Fruit fly (Drosophila melanogaster) whole organism, prepupa: ENCODE results near the gene Sumo.

Experiments used
- CG16779 ChIP-seq: fragments of 200-800 bp; sonication (Bioruptor generic); optimal IDR thresholded peaks from 3 replicates; lab custom pipeline; 2017; ENCODE audit warnings: missing biosample characterization, mild to moderate bottlenecking, missing genetic modification characterization
- Ets96B ChIP-seq: fragments of 200-800 bp; optimal IDR thresholded peaks from 2 replicates; lab custom pipeline; 2019; ENCODE audit warnings: missing biosample characterization, mild to moderate bottlenecking, missing genetic modification characterization, moderate library complexity
- OdsH ChIP-seq: fragments of 200-800 bp; sonication (Bioruptor generic); optimal IDR thresholded peaks from 3 replicates; lab custom pipeline; 2016; ENCODE audit warnings: missing biosample characterization, missing genetic modification characterization
- Smox ChIP-seq: fragments of 200-800 bp; sonication (Bioruptor generic); optimal IDR thresholded peaks from 3 replicates; lab custom pipeline; 2016; ENCODE audit warnings: missing biosample characterization, missing genetic modification characterization
- Sox14 ChIP-seq: fragments of 200-800 bp; sonication (Bioruptor generic); optimal IDR thresholded peaks from 3 replicates; lab custom pipeline; 2016; ENCODE audit warnings: missing biosample characterization, missing genetic modification characterization
- fd85E ChIP-seq: fragments of 200-800 bp; sonication (Bioruptor generic); optimal IDR thresholded peaks from 3 replicates; lab custom pipeline; 2016; ENCODE audit warnings: missing biosample characterization, missing genetic modification characterization
- svp ChIP-seq: fragments of 200-800 bp; sonication (Bioruptor generic); peaks from one replicate; lab custom pipeline; 2016; ENCODE audit warnings: missing biosample characterization, missing genetic modification characterization

dm6 chr2L:7009807-7010470 is 42.5 kb upstream of the Sumo start, which contains the start of gene uif:
- TF ChIP-seq Ets96B (tag; lab: Kevin White, UChicago) (peak; percentile 7), svp (GFP tag; lab: Kevin White, UChicago) (no peak), OdsH (GFP tag; lab: Kevin White, UChicago) (no peak), CG16779 (tag; lab: Kevin White, UChicago) (no peak), Sox14 (GFP tag; lab: Kevin White, UChicago) (peak; percentile 13), fd85E (GFP tag; lab: Kevin White, UChicago) (no peak), Smox (GFP tag; lab: Kevin White, UChicago) (no peak)
